Worm (Caenorhabditis elegans) whole organism, L4 larva: ENCODE measurements around the gene clec-255.

Experiments used
- Y48G9A.11 ChIP-seq: fragments of 200-800 bp; sonication (Bioruptor generic); IDR thresholded peaks from 2 replicates; pipeline ENCODE4 v1.3.6; 2022; ENCODE audit warnings: missing genetic modification reagents, missing genetic modification characterization, missing compliant biosample characterization
- Y5F2A.4 ChIP-seq: fragments of 200-800 bp; sonication (Bioruptor generic); optimal IDR thresholded peaks from 2 replicates; lab custom pipeline; 2018; ENCODE audit warnings: mild to moderate bottlenecking, missing genetic modification characterization, missing compliant biosample characterization
- attf-4 ChIP-seq: sonication (generic microtip); optimal IDR thresholded peaks from 3 replicates; lab custom pipeline; 2017; ENCODE audit warnings: missing biosample characterization, missing genetic modification characterization
- ceh-44 ChIP-seq: fragments of 200-800 bp; sonication (Bioruptor generic); IDR thresholded peaks from 2 replicates; pipeline ENCODE4 v1.3.6; 2022; ENCODE audit warnings: missing genetic modification reagents, missing genetic modification characterization, missing compliant biosample characterization
- daf-16 ChIP-seq, 3 experiments: sonication (generic microtip); optimal IDR thresholded peaks; 2 replicates each; lab custom pipeline; 2016 to 2017; ENCODE audit warnings: missing genetic modification characterization in 3 of 3, missing genetic modification reagents in 3 of 3, mild to moderate bottlenecking in 2 of 3, missing compliant biosample characterization in 2 of 3, missing biosample characterization in 1 of 3, moderate library complexity in 1 of 3
- dmd-9 ChIP-seq: fragments of 200-800 bp; sonication (Bioruptor generic); IDR thresholded peaks from 2 replicates; pipeline ENCODE4 v1.3.6; 2022; ENCODE audit warnings: missing genetic modification reagents, missing genetic modification characterization, missing compliant biosample characterization
- duxl-1 ChIP-seq: sonication (generic microtip); optimal IDR thresholded peaks from 2 replicates; lab custom pipeline; 2016; ENCODE audit warnings: mild to moderate bottlenecking, missing genetic modification characterization, moderate library complexity, missing compliant biosample characterization; ENCODE audit not compliant: poor library complexity
- lin-1 ChIP-seq: fragments of 200-800 bp; sonication (Bioruptor generic); IDR thresholded peaks from 2 replicates; pipeline ENCODE4 v1.3.6; 2022; ENCODE audit warnings: missing genetic modification reagents, missing genetic modification characterization, missing compliant biosample characterization
- lin-13 ChIP-seq: fragments of 150-350 bp; optimal IDR thresholded peaks from 2 replicates; lab custom pipeline; 2014; ENCODE audit warnings: missing biosample characterization, missing genetic modification reagents, missing genetic modification characterization
- lin-38 ChIP-seq: fragments of 200-800 bp; sonication (Bioruptor generic); IDR thresholded peaks from 2 replicates; pipeline ENCODE4 v1.3.6; 2022; ENCODE audit warnings: missing genetic modification reagents, missing genetic modification characterization, missing compliant biosample characterization
- lir-3 ChIP-seq: sonication (generic microtip); optimal IDR thresholded peaks from 2 replicates; lab custom pipeline; 2016; ENCODE audit warnings: mild to moderate bottlenecking, missing genetic modification characterization, missing compliant biosample characterization
- mes-2 ChIP-seq: sonication (generic microtip); optimal IDR thresholded peaks from 2 replicates; lab custom pipeline; 2016; ENCODE audit warnings: missing genotype, mild to moderate bottlenecking, missing genetic modification characterization, missing compliant biosample characterization; ENCODE audit not compliant: poor library complexity, severe bottlenecking
- nhr-25 ChIP-seq: sonication (generic microtip); optimal IDR thresholded peaks from 2 replicates; lab custom pipeline; 2017; ENCODE audit warnings: missing genetic modification characterization, mild to moderate bottlenecking, missing compliant biosample characterization, antibody characterized with exemption, moderate library complexity, borderline replicate concordance; ENCODE audit not compliant: insufficient read depth
- pqm-1 ChIP-seq: sonication (generic microtip); optimal IDR thresholded peaks from 2 replicates; lab custom pipeline; 2017; ENCODE audit warnings: missing biosample characterization, missing genetic modification characterization
- set-16 ChIP-seq: fragments of 200-800 bp; sonication (Bioruptor generic); IDR thresholded peaks from 2 replicates; pipeline ENCODE4 v1.3.6; 2022; ENCODE audit warnings: missing genetic modification reagents, missing genetic modification characterization, missing compliant biosample characterization
- spr-1 ChIP-seq: sonication (generic microtip); optimal IDR thresholded peaks from 2 replicates; lab custom pipeline; 2016; ENCODE audit warnings: mild to moderate bottlenecking, missing genetic modification characterization, missing compliant biosample characterization
- vab-7 ChIP-seq: fragments of 200-800 bp; sonication (Bioruptor generic); IDR thresholded peaks from 2 replicates; pipeline ENCODE4 v1.3.6; 2022; ENCODE audit warnings: missing genetic modification reagents, missing genetic modification characterization, missing compliant biosample characterization
- ztf-7 ChIP-seq: fragments of 150-350 bp; optimal IDR thresholded peaks from 2 replicates; lab custom pipeline; 2014; ENCODE audit warnings: missing biosample characterization, missing genetic modification characterization

Gene clec-255

DNA sequence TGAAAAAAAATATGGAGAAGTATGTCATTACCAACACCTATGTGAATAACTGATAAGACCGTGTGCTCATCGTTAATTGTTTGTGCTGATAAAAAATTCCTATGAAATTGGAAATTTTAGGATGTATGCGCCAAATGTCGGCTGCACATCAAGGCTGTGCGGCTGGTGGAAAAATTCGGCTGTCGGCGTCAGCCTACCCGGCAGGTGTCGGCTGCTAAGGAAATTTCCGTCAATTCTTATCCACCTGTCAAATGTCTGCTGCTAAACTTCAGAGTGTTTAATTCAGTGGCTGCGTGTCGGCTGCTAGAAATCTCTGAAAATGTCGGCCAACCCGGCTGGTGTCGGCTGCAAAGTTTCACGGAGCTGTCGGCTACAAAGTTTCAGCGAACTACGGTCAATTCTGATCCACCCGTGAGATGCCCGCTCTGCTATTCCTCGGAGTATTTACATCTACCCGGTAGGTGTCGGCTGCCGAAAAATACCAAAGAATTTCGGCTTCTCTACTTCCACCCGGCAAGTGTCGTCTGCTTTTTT lies 50.5 kb downstream of the clec-255 start, which contains the start of gene Y17D7C.2:
TSS of gene Y17D7C.2 (minus strand) at position 32 of the 534 bp plus-strand sequence.
- peak; percentile 79 for TF ChIP-seq pqm-1 (tag; lab: Kevin White, UChicago)
- no peak for TF ChIP-seq mes-2 (tag; lab: Kevin White, UChicago)
- TF ChIP-seq vab-7 (GFP tag; lab: Robert Waterston, UW): no peak
- TF ChIP-seq attf-4 (tag; lab: Kevin White, UChicago): no peak
- TF ChIP-seq lin-13 (GFP tag; lab: Kevin White, UChicago): no peak
- TF ChIP-seq ztf-7: no peak
- no peak for TF ChIP-seq spr-1 (tag; lab: Kevin White, UChicago)
- TF ChIP-seq ceh-44: no peak
- TF ChIP-seq Y48G9A.11 (GFP tag; lab: Robert Waterston, UW): 0 out of 2 replicates have a peak, but pooled peaks have one; percentile 46
- no peak for TF ChIP-seq lir-3 (tag; lab: Kevin White, UChicago)
- 0 out of 2 replicates have a peak, but pooled peaks have one; percentile 24 for TF ChIP-seq set-16
- TF ChIP-seq dmd-9 (GFP tag; lab: Robert Waterston, UW): peak; percentile 82
- TF ChIP-seq Y5F2A.4 (GFP tag; lab: Kevin White, UChicago): no peak
- no peak for TF ChIP-seq nhr-25 (tag; lab: Kevin White, UChicago)
- no peak for TF ChIP-seq daf-16 (GFP tag; optimal IDR thresholded peaks at IDR 0.05; lab: Kevin White, UChicago)
- peak; percentile 58 for TF ChIP-seq daf-16 (tag; optimal IDR thresholded peaks at IDR 0.05; lab: Kevin White, UChicago)
- no peak for TF ChIP-seq lin-1
- peak; percentile 31 for TF ChIP-seq duxl-1
- TF ChIP-seq lin-38 (GFP tag; lab: Robert Waterston, UW): no peak
